Worm (Caenorhabditis elegans): ENCODE measurements around the gene srlf-17.

DNA sequence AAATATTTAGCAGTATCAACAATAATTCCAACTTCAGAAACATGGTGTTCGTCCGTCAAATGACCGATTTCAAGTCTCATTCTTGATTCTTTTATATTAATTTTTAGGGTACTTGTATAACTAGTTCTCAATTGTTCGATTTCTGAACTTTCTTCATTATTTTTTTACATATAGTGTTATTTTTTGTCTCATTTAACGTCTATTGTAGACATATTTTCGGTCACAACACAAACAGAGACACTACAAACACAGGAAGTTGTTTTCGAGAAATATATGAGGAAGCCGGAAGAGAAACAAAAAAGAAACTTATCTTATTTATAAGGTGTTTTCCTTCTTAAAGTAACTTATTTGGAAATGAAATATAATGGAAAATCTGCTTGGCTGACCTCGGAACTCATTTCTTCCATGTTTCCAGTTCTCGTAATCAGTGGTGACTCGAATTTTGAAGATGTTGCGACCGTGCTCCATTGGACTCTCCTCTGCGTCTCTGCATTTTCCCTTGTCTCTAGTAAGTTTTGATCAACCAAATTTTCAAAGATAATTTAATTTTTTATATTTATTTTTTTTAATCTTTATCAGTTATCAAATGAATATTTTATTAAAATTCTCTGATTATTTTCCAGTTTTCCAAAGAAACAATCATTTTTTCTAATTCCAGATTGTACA, 48.7 kb downstream of the srlf-17 start, which contains the start of the genes F36H1.12 and lin-3:
- TF ChIP-seq unc-39 (tag; optimal IDR thresholded peaks at IDR 0.05) (no peak), pqm-1 (tag; optimal IDR thresholded peaks at IDR 0.05) (no peak), pha-4 (GFP tag; IDR thresholded peaks at IDR 0.05) (no peak), pha-4 (tag; optimal IDR thresholded peaks at IDR 0.05) (no peak), ces-1 (GFP tag; optimal IDR thresholded peaks at IDR 0.05) (no peak), lin-15B (tag; optimal IDR thresholded peaks at IDR 0.05) (no peak), mxl-3 (GFP tag; optimal IDR thresholded peaks at IDR 0.05) (no peak), snpc-4 (tag; optimal IDR thresholded peaks at IDR 0.05) (no peak), ceh-44 (GFP tag; IDR thresholded peaks at IDR 0.05) (0 out of 2 replicates have a peak, but pooled peaks have one; percentile 31)
